Fruit fly (Drosophila melanogaster) whole organism, embryonic: ENCODE measurements around the gene Est-Q.
A peak's percentile ranks its signal among the peaks of the same experiment; 100 is the strongest.

ENCODE experiments used
- Aef1 ChIP-seq: fragments of 200-800 bp; sonication (Bioruptor generic); IDR thresholded peaks from 3 replicates; pipeline ENCODE4 v1.3.6; 2022; ENCODE audit warnings: missing biosample characterization, missing genetic modification characterization
- Atf6 ChIP-seq: fragments of 200-800 bp; sonication (Bioruptor generic); IDR thresholded peaks from 2 replicates; pipeline ENCODE4 v1.3.6; 2022; ENCODE audit warnings: missing biosample characterization, missing genetic modification characterization
- CG10543 ChIP-seq: fragments of 200-800 bp; sonication (Bioruptor generic); optimal IDR thresholded peaks from 3 replicates; lab custom pipeline; 2017; ENCODE audit warnings: missing biosample characterization, mild to moderate bottlenecking, missing genetic modification characterization, moderate library complexity
- CG11560 ChIP-seq: fragments of 200-800 bp; sonication (Bioruptor generic); IDR thresholded peaks from 3 replicates; pipeline ENCODE4 v1.3.6; 2022; ENCODE audit warnings: missing biosample characterization, missing genetic modification characterization
- CG11695 ChIP-seq: fragments of 200-800 bp; sonication (Bioruptor generic); IDR thresholded peaks from 3 replicates; pipeline ENCODE4 v1.3.6; 2022; ENCODE audit warnings: missing biosample characterization, missing genetic modification characterization
- CG12219 ChIP-seq: fragments of 200-800 bp; sonication (Bioruptor generic); optimal IDR thresholded peaks from 3 replicates; lab custom pipeline; 2018; ENCODE audit warnings: missing biosample characterization, mild to moderate bottlenecking, missing genetic modification characterization
- CG13123 ChIP-seq: fragments of 200-800 bp; sonication (Bioruptor generic); optimal IDR thresholded peaks from 2 replicates; lab custom pipeline; 2016; ENCODE audit warnings: missing biosample characterization, missing genetic modification characterization
- CG15011 ChIP-seq: fragments of 200-800 bp; sonication (Bioruptor generic); optimal IDR thresholded peaks from 3 replicates; lab custom pipeline; 2018; ENCODE audit warnings: missing biosample characterization, mild to moderate bottlenecking, missing genetic modification characterization
- CG1602 ChIP-seq: fragments of 200-800 bp; sonication (Bioruptor generic); optimal IDR thresholded peaks from 3 replicates; lab custom pipeline; 2016; ENCODE audit warnings: missing biosample characterization, missing genetic modification characterization
- CG2116 ChIP-seq: fragments of 200-800 bp; sonication (Bioruptor generic); optimal IDR thresholded peaks from 3 replicates; lab custom pipeline; 2018; ENCODE audit warnings: missing biosample characterization, mild to moderate bottlenecking, missing genetic modification characterization
- CG2875 ChIP-seq: fragments of 200-800 bp; sonication (Bioruptor generic); optimal IDR thresholded peaks from 2 replicates; lab custom pipeline; 2017; ENCODE audit warnings: missing biosample characterization, mild to moderate bottlenecking, missing genetic modification characterization, missing genetic modification reagents
- CG30431 ChIP-seq: fragments of 200-800 bp; sonication (Bioruptor generic); optimal IDR thresholded peaks from 2 replicates; lab custom pipeline; 2017; ENCODE audit warnings: missing biosample characterization, missing genetic modification characterization
- CG33213 ChIP-seq: fragments of 200-800 bp; sonication (Bioruptor generic); optimal IDR thresholded peaks from 3 replicates; lab custom pipeline; 2016; ENCODE audit warnings: missing biosample characterization, missing genetic modification characterization
- CG34422 ChIP-seq: fragments of 200-800 bp; sonication (Bioruptor generic); IDR thresholded peaks from 3 replicates; pipeline ENCODE4 v1.3.6; 2022; ENCODE audit warnings: missing biosample characterization, missing genetic modification characterization
- CG3838 ChIP-seq: fragments of 200-800 bp; sonication (Bioruptor generic); optimal IDR thresholded peaks from 3 replicates; lab custom pipeline; 2016; ENCODE audit warnings: missing biosample characterization, missing genetic modification characterization
- CG42726 ChIP-seq: fragments of 200-800 bp; sonication (Bioruptor generic); IDR thresholded peaks from 2 replicates; pipeline ENCODE4 v1.3.6; 2022; ENCODE audit warnings: missing biosample characterization, missing genetic modification characterization; ENCODE audit not compliant: partially characterized antibody
- CG4328 ChIP-seq: fragments of 200-800 bp; sonication (Bioruptor generic); optimal IDR thresholded peaks from 3 replicates; lab custom pipeline; 2017; ENCODE audit warnings: missing biosample characterization, missing genetic modification reagents, missing genetic modification characterization
- CG5953 ChIP-seq: fragments of 200-800 bp; sonication (Bioruptor generic); IDR thresholded peaks from 2 replicates; pipeline ENCODE4 v1.3.6; 2022; ENCODE audit warnings: missing biosample characterization, missing genetic modification characterization
- CG6272 ChIP-seq: fragments of 200-800 bp; sonication (Bioruptor generic); IDR thresholded peaks from 2 replicates; pipeline ENCODE4 v1.3.6; 2022; ENCODE audit warnings: missing biosample characterization, missing genetic modification characterization
- CG7357 ChIP-seq: fragments of 200-800 bp; sonication (Bioruptor generic); IDR thresholded peaks from 3 replicates; pipeline ENCODE4 v1.3.6; 2022; ENCODE audit warnings: missing biosample characterization, missing genetic modification characterization
- CG8290 ChIP-seq, 3 experiments: fragments of 200-800 bp; sonication (Bioruptor generic); optimal IDR thresholded peaks; 2 replicates each; lab custom pipeline; 2016 to 2019; ENCODE audit warnings: missing biosample characterization in 3 of 3, missing genetic modification characterization in 3 of 3, mild to moderate bottlenecking in 2 of 3, moderate library complexity in 1 of 3
- Dbx ChIP-seq: fragments of 200-800 bp; sonication (Bioruptor generic); IDR thresholded peaks from 3 replicates; pipeline ENCODE4 v1.3.6; 2022; ENCODE audit warnings: missing biosample characterization, missing genetic modification characterization
- Deaf1 ChIP-seq: fragments of 200-800 bp; optimal IDR thresholded peaks from 3 replicates; lab custom pipeline; 2019; ENCODE audit warnings: missing biosample characterization, mild to moderate bottlenecking, missing genetic modification characterization, moderate library complexity
- Eip74EF ChIP-seq, 2 experiments: fragments of 200-800 bp in 1 of 2; fragments of >200 bp in 1 of 2; sonication (Bioruptor generic) in 1 of 2; optimal IDR thresholded peaks; 2 replicates each; lab custom pipeline; 2017 to 2019; ENCODE audit warnings: missing biosample characterization in 2 of 2, missing genetic modification characterization in 2 of 2, mild to moderate bottlenecking in 1 of 2, moderate library complexity in 1 of 2
- Lpt ChIP-seq: fragments of >200 bp; optimal IDR thresholded peaks from 2 replicates; lab custom pipeline; 2018; ENCODE audit warnings: missing biosample characterization, missing genetic modification characterization
- MESR4 ChIP-seq: fragments of 200-800 bp; sonication (Bioruptor generic); optimal IDR thresholded peaks from 2 replicates; lab custom pipeline; 2018; ENCODE audit warnings: missing biosample characterization, mild to moderate bottlenecking, missing genetic modification characterization, moderate library complexity
- Med ChIP-seq: fragments of 200-800 bp; sonication (Bioruptor generic); peaks from one replicate; lab custom pipeline; 2016; ENCODE audit warnings: missing biosample characterization, missing genetic modification characterization, mild to moderate bottlenecking, inconsistent platforms, moderate library complexity
- Oaz ChIP-seq: fragments of 200-800 bp; sonication (Bioruptor generic); IDR thresholded peaks from 2 replicates; pipeline ENCODE4 v1.3.6; 2022; ENCODE audit warnings: missing biosample characterization, missing genetic modification characterization
- Opbp ChIP-seq: fragments of 200-800 bp; sonication (Bioruptor generic); IDR thresholded peaks from 3 replicates; pipeline ENCODE4 v1.3.6; 2022; ENCODE audit warnings: missing biosample characterization, missing genetic modification characterization; ENCODE audit not compliant: partially characterized antibody
- PHDP ChIP-seq: fragments of 200-800 bp; sonication (Bioruptor generic); optimal IDR thresholded peaks from 3 replicates; lab custom pipeline; 2018; ENCODE audit warnings: missing biosample characterization, mild to moderate bottlenecking, missing genetic modification characterization, moderate library complexity
- ase ChIP-seq: fragments of 200-800 bp; sonication (Bioruptor generic); IDR thresholded peaks from 3 replicates; pipeline ENCODE4 v1.3.6; 2022; ENCODE audit warnings: missing biosample characterization, missing genetic modification characterization
- caup ChIP-seq: fragments of 200-800 bp; sonication (Bioruptor generic); optimal IDR thresholded peaks from 3 replicates; lab custom pipeline; 2017; ENCODE audit warnings: missing biosample characterization, mild to moderate bottlenecking, missing genetic modification characterization, moderate library complexity; ENCODE audit not compliant: severe bottlenecking
- danr ChIP-seq: fragments of 200-800 bp; sonication (Bioruptor generic); IDR thresholded peaks from 2 replicates; pipeline ENCODE4 v1.3.6; 2022; ENCODE audit warnings: missing biosample characterization, missing genetic modification characterization
- en ChIP-seq: fragments of 200-800 bp; sonication (Bioruptor generic); optimal IDR thresholded peaks from 2 replicates; lab custom pipeline; 2016; ENCODE audit warnings: missing biosample characterization, missing genetic modification characterization
- eve ChIP-seq, 2 experiments: fragments of >200 bp; optimal IDR thresholded peaks; 2 replicates each; lab custom pipeline; 2017; ENCODE audit warnings: missing biosample characterization in 2 of 2, missing genetic modification characterization in 2 of 2
- fd3F ChIP-seq: fragments of 200-800 bp; sonication (Bioruptor generic); optimal IDR thresholded peaks from 2 replicates; lab custom pipeline; 2018; ENCODE audit warnings: missing biosample characterization, mild to moderate bottlenecking, missing genetic modification characterization, moderate library complexity
- lola ChIP-seq, 3 experiments: fragments of >200 bp in 2 of 3; fragments of 200-800 bp in 1 of 3; sonication (Bioruptor generic) in 1 of 3; optimal IDR thresholded peaks; 2 replicates each; lab custom pipeline; 2017 to 2019; ENCODE audit warnings: missing biosample characterization in 3 of 3, missing genetic modification characterization in 3 of 3, mild to moderate bottlenecking in 1 of 3, moderate library complexity in 1 of 3
- nerfin-1 ChIP-seq: fragments of 200-800 bp; sonication (Bioruptor generic); optimal IDR thresholded peaks from 3 replicates; lab custom pipeline; 2019; ENCODE audit warnings: missing biosample characterization, mild to moderate bottlenecking, missing genetic modification characterization, moderate library complexity
- pnt ChIP-seq: fragments of 200-800 bp; sonication (Bioruptor generic); optimal IDR thresholded peaks from 3 replicates; lab custom pipeline; 2016; ENCODE audit warnings: missing biosample characterization, missing genetic modification characterization
- run ChIP-seq: fragments of 200-800 bp; sonication (Bioruptor generic); optimal IDR thresholded peaks from 3 replicates; lab custom pipeline; 2018; ENCODE audit warnings: missing biosample characterization, mild to moderate bottlenecking, missing genetic modification characterization
- sima ChIP-seq: fragments of 200-800 bp; sonication (Bioruptor generic); optimal IDR thresholded peaks from 2 replicates; lab custom pipeline; 2016; ENCODE audit warnings: missing biosample characterization, missing genetic modification characterization

Est-Q gene

DNA sequence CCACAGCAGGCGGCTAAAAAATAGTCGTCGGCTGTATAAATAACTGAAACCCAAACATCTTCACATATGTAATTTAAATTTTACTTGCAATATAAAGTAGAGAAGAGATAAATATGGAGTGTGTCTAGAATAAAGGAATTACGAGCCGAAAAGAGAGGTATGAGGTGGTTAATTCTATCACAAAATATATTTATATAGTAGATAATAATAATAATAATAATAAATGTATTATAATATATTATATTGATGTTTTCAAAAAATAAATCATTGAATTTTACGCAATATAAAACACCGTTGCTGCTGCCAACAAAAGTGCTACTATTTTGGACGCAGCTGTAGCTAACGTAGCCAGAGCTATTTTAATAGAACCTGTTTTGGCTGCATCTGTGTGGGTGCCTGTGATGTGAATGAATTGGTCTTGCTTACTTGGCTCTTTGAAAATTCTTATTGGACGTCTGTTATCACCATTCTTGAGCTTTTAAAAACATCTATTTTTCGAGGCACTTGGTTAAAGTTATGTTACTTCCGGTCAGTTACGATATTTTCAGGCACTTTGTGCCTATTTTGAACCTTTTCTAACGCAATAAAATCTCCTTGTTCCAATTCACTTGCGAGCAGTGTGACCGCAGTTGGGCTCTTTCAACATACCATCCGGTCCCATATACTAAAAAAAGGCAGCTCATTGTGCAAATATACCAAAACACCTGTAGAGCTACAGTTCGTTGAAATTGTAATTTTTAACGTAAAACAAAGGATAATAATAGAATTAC, 4.2 kb upstream of the Est-Q start, which contains the start of gene Hr78 (continued):
- peak; percentile 46; the same call in 1 of the 2 replicates for TF ChIP-seq CG42726
- TF ChIP-seq caup (GFP tag; lab: Kevin White, UChicago), result peak; percentile 86
- TF ChIP-seq CG2875, result peak; percentile 73
- no peak for TF ChIP-seq en (GFP tag; lab: Kevin White, UChicago)
- peak; percentile 63 for TF ChIP-seq CG30431 (GFP tag; lab: Kevin White, UChicago)
- TF ChIP-seq CG13123 (GFP tag; lab: Kevin White, UChicago), result peak; percentile 19
- no peak; the same call in 2 of the 3 replicates for TF ChIP-seq ase
- peak; percentile 56 for TF ChIP-seq CG1602 (GFP tag; lab: Kevin White, UChicago)
- peak; percentile 70 for TF ChIP-seq nerfin-1
- TF ChIP-seq lola (GFP tag; optimal IDR thresholded peaks at IDR 0.05; lab: Kevin White, UChicago), result peak in 1 of 3 experiments; percentile 76
- peak; percentile 78 for TF ChIP-seq run (tag; lab: Kevin White, UChicago)
- no peak for TF ChIP-seq Lpt (GFP tag; lab: Kevin White, UChicago)
- TF ChIP-seq CG15011, result peak; percentile 47
- no peak for TF ChIP-seq pnt (GFP tag; lab: Kevin White, UChicago)
- TF ChIP-seq sima (GFP tag; lab: Kevin White, UChicago), result no peak
- peak; percentile 48 for TF ChIP-seq CG2116 (GFP tag; lab: Kevin White, UChicago)
- no peak for TF ChIP-seq CG5953 (GFP tag; lab: Robert Waterston, UW)
- peak; percentile 65 for TF ChIP-seq Med (GFP tag; lab: Kevin White, UChicago)
- TF ChIP-seq Aef1 (GFP tag; lab: Robert Waterston, UW), result peak; percentile 42; the same call in 1 of the 3 replicates
- peak; percentile 72 for TF ChIP-seq CG10543 (GFP tag; lab: Kevin White, UChicago)
- TF ChIP-seq CG6272, result no peak
- TF ChIP-seq CG11560 (tag; lab: Robert Waterston, UW), result no peak
- peak; percentile 39; the same call in 1 of the 3 replicates for TF ChIP-seq Dbx (GFP tag; lab: Robert Waterston, UW)
- TF ChIP-seq Deaf1 (tag; lab: Kevin White, UChicago), result peak; percentile 69
- TF ChIP-seq Opbp, result 0 out of 3 replicates have a peak, but pooled peaks have one; percentile 48
- peak; percentile 89; the same call in 2 of the 3 replicates for TF ChIP-seq CG11695 (GFP tag; lab: Robert Waterston, UW)
- TF ChIP-seq CG33213, result peak; percentile 35
- no peak for TF ChIP-seq eve (GFP tag; optimal IDR thresholded peaks at IDR 0.05; lab: Kevin White, UChicago)
- TF ChIP-seq CG34422 (GFP tag; lab: Robert Waterston, UW), result peak; percentile 51; the same call in 2 of the 3 replicates
- 0 out of 3 replicates have a peak, but pooled peaks have one; percentile 52 for TF ChIP-seq CG7357
- peak; percentile 70 for TF ChIP-seq fd3F (GFP tag; lab: Kevin White, UChicago)
- TF ChIP-seq CG12219 (GFP tag; lab: Kevin White, UChicago), result peak; percentile 54
- peak; percentile 19 for TF ChIP-seq CG3838 (GFP tag; lab: Kevin White, UChicago)
- no peak for TF ChIP-seq CG8290 (GFP tag; optimal IDR thresholded peaks at IDR 0.05; lab: Kevin White, UChicago)
- TF ChIP-seq CG8290 (tag; optimal IDR thresholded peaks at IDR 0.05; lab: Kevin White, UChicago), result peak; percentile 3 to 38
- no peak for TF ChIP-seq Oaz (GFP tag; lab: Robert Waterston, UW)
- TF ChIP-seq MESR4 (GFP tag; lab: Kevin White, UChicago), result peak; percentile 93
- peak; percentile 77 for TF ChIP-seq CG4328 (GFP tag; lab: Kevin White, UChicago)
- peak; percentile 41; the same call in 1 of the 2 replicates for TF ChIP-seq danr (GFP tag; lab: Robert Waterston, UW)
- peak; percentile 54; the same call in 1 of the 2 replicates for TF ChIP-seq Atf6 (GFP tag; lab: Robert Waterston, UW)
- TF ChIP-seq PHDP (tag; lab: Kevin White, UChicago), result peak; percentile 89
- peak in 1 of 2 experiments; percentile 79 for TF ChIP-seq Eip74EF (GFP tag; optimal IDR thresholded peaks at IDR 0.05; lab: Kevin White, UChicago)
